Worm (Caenorhabditis elegans) whole organism, late embryonic: ENCODE results near the gene dgk-5.
A peak's percentile ranks its signal among the peaks of the same experiment; 100 is the strongest.

ENCODE experiments used
- dmd-4 ChIP-seq: sonication (generic microtip); optimal IDR thresholded peaks from 2 replicates; lab custom pipeline; 2016; ENCODE audit warnings: borderline replicate concordance, missing genetic modification characterization, missing compliant biosample characterization
- elt-4 ChIP-seq: sonication (generic microtip); optimal IDR thresholded peaks from 2 replicates; lab custom pipeline; 2016; ENCODE audit warnings: missing genetic modification characterization, missing compliant biosample characterization
- fkh-10 ChIP-seq: fragments of 150-350 bp; optimal IDR thresholded peaks from 2 replicates; lab custom pipeline; 2014; ENCODE audit warnings: missing biosample characterization, missing genetic modification reagents, missing genetic modification characterization
- nfya-1 ChIP-seq: sonication (generic microtip); optimal IDR thresholded peaks from 2 replicates; lab custom pipeline; 2017; ENCODE audit warnings: missing genetic modification characterization, mild to moderate bottlenecking, missing compliant biosample characterization, antibody characterized with exemption, moderate library complexity
- pha-4 ChIP-seq: fragments of 150-350 bp; optimal IDR thresholded peaks from 2 replicates; lab custom pipeline; 2018; ENCODE audit warnings: missing biosample characterization, missing genetic modification reagents, missing genetic modification characterization
- pqm-1 ChIP-seq: sonication (generic microtip); optimal IDR thresholded peaks from 2 replicates; lab custom pipeline; 2016; ENCODE audit warnings: missing genetic modification characterization, missing compliant biosample characterization
- tbx-2 ChIP-seq: sonication (generic microtip); optimal IDR thresholded peaks from 2 replicates; lab custom pipeline; 2016; ENCODE audit warnings: missing genetic modification characterization, missing compliant biosample characterization

- TF ChIP-seq tbx-2 (tag; lab: Kevin White, UChicago) (peak; percentile 8), fkh-10 (GFP tag; lab: Kevin White, UChicago) (no peak), nfya-1 (peak; percentile 79), pha-4 (tag; lab: Kevin White, UChicago) (no peak), elt-4 (tag; lab: Kevin White, UChicago) (no peak), pqm-1 (tag; lab: Kevin White, UChicago) (no peak), dmd-4 (no peak)
Observed at ce11 chrII:6489711-6490184, 18.9 kb upstream of the dgk-5 start, which contains the start of the genes snr-3 and rsp-5.
